Worm (Caenorhabditis elegans): ENCODE measurements around the gene T11B7.1.

The T11B7.1 gene

DNA sequence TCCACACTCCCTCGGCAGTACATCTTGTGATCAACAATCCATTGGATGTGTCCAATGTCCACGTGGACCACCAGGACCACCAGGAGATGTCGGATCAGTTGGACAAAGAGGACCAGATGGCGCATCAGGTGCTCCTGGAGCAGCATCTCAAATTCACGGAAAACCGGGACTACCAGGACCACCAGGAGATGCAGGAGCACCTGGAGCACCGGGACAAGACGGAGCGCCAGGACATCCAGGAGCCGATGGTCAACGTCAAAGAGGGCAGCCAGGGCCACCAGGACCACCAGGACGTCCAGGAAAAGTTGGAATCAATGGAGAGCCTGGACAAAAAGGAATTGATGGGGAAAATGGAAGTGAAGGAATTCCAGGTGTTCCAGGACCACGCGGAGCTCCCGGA is 8.5 kb downstream of the T11B7.1 start:
- TF ChIP-seq ceh-9 (tag; optimal IDR thresholded peaks at IDR 0.05) (no peak), nhr-76 (tag; optimal IDR thresholded peaks at IDR 0.05) (no peak), lsy-12 (tag; optimal IDR thresholded peaks at IDR 0.05) (no peak), ztf-11 (tag; optimal IDR thresholded peaks at IDR 0.05) (no peak), ceh-16 (tag; optimal IDR thresholded peaks at IDR 0.05) (no peak), snpc-4 (tag; optimal IDR thresholded peaks at IDR 0.05) (no peak), ceh-28 (tag; optimal IDR thresholded peaks at IDR 0.05) (no peak), nhr-237 (tag; optimal IDR thresholded peaks at IDR 0.05) (no peak), lin-39 (tag; optimal IDR thresholded peaks at IDR 0.05) (no peak), fkh-2 (tag; optimal IDR thresholded peaks at IDR 0.05) (no peak), nhr-11 (tag; optimal IDR thresholded peaks at IDR 0.05) (no peak), fkh-10 (GFP tag; optimal IDR thresholded peaks at IDR 0.05) (no peak), aly-2 (tag; optimal IDR thresholded peaks at IDR 0.05) (no peak), lin-15B (tag; optimal IDR thresholded peaks at IDR 0.05) (no peak), unc-62 (GFP tag; optimal IDR thresholded peaks at IDR 0.05) (no peak), sea-2 (GFP tag; optimal IDR thresholded peaks at IDR 0.05) (no peak)

- TF ChIP-seq ceh-16 (tag; optimal IDR thresholded peaks at IDR 0.05) (no peak), lin-15B (tag; optimal IDR thresholded peaks at IDR 0.05) (no peak), fkh-10 (GFP tag; optimal IDR thresholded peaks at IDR 0.05) (no peak), fos-1 (tag; optimal IDR thresholded peaks at IDR 0.05) (no peak), elt-3 (tag; optimal IDR thresholded peaks at IDR 0.05) (no peak), nhr-43 (tag; optimal IDR thresholded peaks at IDR 0.05; ENCODE audit: poor library complexity, severe bottlenecking) (no peak), nhr-237 (tag; optimal IDR thresholded peaks at IDR 0.05) (no peak)
Measured at ce11 chrIV:8850807-8851206, 10.3 kb downstream of the T11B7.1 start.

DNA sequence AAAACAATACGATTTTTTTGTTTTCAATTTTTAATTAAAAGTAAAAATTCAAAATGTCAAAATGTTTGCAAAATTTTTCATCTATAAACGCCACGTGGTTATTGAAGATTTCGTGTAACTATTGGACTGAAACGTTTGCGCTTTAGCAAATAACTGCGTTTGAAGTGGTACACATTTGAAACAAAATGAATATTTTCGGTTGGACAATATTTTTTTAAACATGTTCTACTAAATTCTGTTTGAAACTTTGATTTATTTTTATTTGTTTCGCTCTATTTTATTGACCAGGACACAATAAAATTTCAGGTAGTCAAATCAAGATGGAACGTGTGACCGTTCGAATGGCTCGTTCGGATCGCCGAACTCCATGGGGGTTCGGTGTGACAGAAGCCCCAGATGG is 11.7 kb downstream of the T11B7.1 start, which contains the start of gene alp-1:
alp-1 (plus strand) TSS at position 301 of the 400 bp plus-strand sequence.
- TF ChIP-seq nhr-12 (tag; optimal IDR thresholded peaks at IDR 0.05) (no peak), mml-1 (tag; optimal IDR thresholded peaks at IDR 0.05) (no peak), skn-1 (tag; optimal IDR thresholded peaks at IDR 0.05) (no peak), ama-1 (optimal IDR thresholded peaks at IDR 0.05) (no peak), nhr-28 (tag; optimal IDR thresholded peaks at IDR 0.05) (no peak), eor-1 (tag; optimal IDR thresholded peaks at IDR 0.05) (no peak), fkh-2 (tag; optimal IDR thresholded peaks at IDR 0.05) (no peak), sea-2 (GFP tag; optimal IDR thresholded peaks at IDR 0.05) (no peak), jun-1 (tag; optimal IDR thresholded peaks at IDR 0.05) (no peak), ceh-16 (tag; optimal IDR thresholded peaks at IDR 0.05) (no peak), zag-1 (tag; optimal IDR thresholded peaks at IDR 0.05) (no peak), ceh-9 (tag; optimal IDR thresholded peaks at IDR 0.05) (no peak), nhr-23 (tag; optimal IDR thresholded peaks at IDR 0.05) (no peak), aly-2 (tag; optimal IDR thresholded peaks at IDR 0.05) (no peak), nhr-237 (tag; optimal IDR thresholded peaks at IDR 0.05) (no peak), daf-12 (tag; optimal IDR thresholded peaks at IDR 0.05) (no peak), lin-15B (tag; optimal IDR thresholded peaks at IDR 0.05) (no peak), elt-3 (tag; optimal IDR thresholded peaks at IDR 0.05) (no peak)

DNA sequence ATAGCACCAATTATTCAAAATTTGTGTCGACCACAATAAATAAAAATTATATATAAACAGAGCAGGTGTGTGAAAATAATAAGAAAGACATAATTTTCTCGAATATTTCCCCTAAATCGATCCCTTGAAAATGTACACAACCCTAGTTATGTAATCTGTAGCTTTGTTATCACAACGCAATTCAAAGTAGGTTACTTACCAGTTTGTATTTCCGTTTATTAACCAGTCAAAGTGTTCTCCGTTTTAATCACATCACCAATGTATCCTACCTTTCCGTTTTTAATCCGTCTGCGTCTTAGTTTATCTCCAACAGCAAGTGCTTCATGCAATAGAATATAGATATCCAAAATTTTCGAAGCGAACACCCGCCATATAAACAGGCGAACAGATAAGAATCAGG is 12.8 kb downstream of the T11B7.1 start:
- TF ChIP-seq sea-2 (GFP tag; optimal IDR thresholded peaks at IDR 0.05) (no peak), elt-2 (tag; optimal IDR thresholded peaks at IDR 0.05) (no peak), ceh-82 (tag; optimal IDR thresholded peaks at IDR 0.05) (no peak), fkh-2 (tag; optimal IDR thresholded peaks at IDR 0.05) (no peak), lin-15B (tag; optimal IDR thresholded peaks at IDR 0.05) (no peak), nhr-11 (tag; optimal IDR thresholded peaks at IDR 0.05) (no peak), nhr-77 (tag; optimal IDR thresholded peaks at IDR 0.05) (no peak), jun-1 (tag; optimal IDR thresholded peaks at IDR 0.05) (no peak), nhr-28 (tag; optimal IDR thresholded peaks at IDR 0.05) (no peak), pqm-1 (tag; optimal IDR thresholded peaks at IDR 0.05) (no peak), fkh-10 (GFP tag; optimal IDR thresholded peaks at IDR 0.05) (no peak), skn-1 (tag; optimal IDR thresholded peaks at IDR 0.05) (no peak), pha-4 (tag; optimal IDR thresholded peaks at IDR 0.05) (no peak), nhr-237 (tag; optimal IDR thresholded peaks at IDR 0.05) (no peak)

- no peak for TF ChIP-seq nhr-12 (tag; optimal IDR thresholded peaks at IDR 0.05)
- TF ChIP-seq fkh-2 (tag; optimal IDR thresholded peaks at IDR 0.05): no peak
- no peak for TF ChIP-seq ceh-82 (tag; optimal IDR thresholded peaks at IDR 0.05)
- no peak for TF ChIP-seq ztf-4 (tag; optimal IDR thresholded peaks at IDR 0.05)
- no peak for TF ChIP-seq ama-1 (optimal IDR thresholded peaks at IDR 0.05)
- no peak for TF ChIP-seq nhr-76 (tag; optimal IDR thresholded peaks at IDR 0.05)
- TF ChIP-seq zag-1 (tag; optimal IDR thresholded peaks at IDR 0.05): no peak
- TF ChIP-seq nhr-11 (tag; optimal IDR thresholded peaks at IDR 0.05): no peak
- no peak for TF ChIP-seq unc-39 (tag; optimal IDR thresholded peaks at IDR 0.05)
- no peak for TF ChIP-seq eor-1 (tag; optimal IDR thresholded peaks at IDR 0.05)
- TF ChIP-seq elt-3 (tag; optimal IDR thresholded peaks at IDR 0.05): no peak
- no peak for TF ChIP-seq egl-5 (tag; optimal IDR thresholded peaks at IDR 0.05)
- no peak for TF ChIP-seq pha-4 (tag; optimal IDR thresholded peaks at IDR 0.05)
- TF ChIP-seq nhr-23 (tag; optimal IDR thresholded peaks at IDR 0.05): no peak
- TF ChIP-seq unc-62 (GFP tag; optimal IDR thresholded peaks at IDR 0.05): no peak
- no peak for TF ChIP-seq elt-1 (tag; optimal IDR thresholded peaks at IDR 0.05)
Measured at ce11 chrIV:8855963-8856362, 15.4 kb downstream of the T11B7.1 start, which contains the start of gene T11B7.5. Gene T11B7.5, minus strand, starts transcription at chrIV:8856063.
